Worm (Caenorhabditis elegans) whole organism, mixed stage, embryonic: ENCODE results near the gene fmo-4.

Source experiments
- M03D4.4 ChIP-seq: sonication (generic microtip); optimal IDR thresholded peaks from 2 replicates; lab custom pipeline; 2017; ENCODE audit warnings: mild to moderate bottlenecking, missing genetic modification characterization, missing compliant biosample characterization
- bed-3 ChIP-seq: fragments of 200-800 bp; sonication (Bioruptor generic); optimal IDR thresholded peaks from 3 replicates; lab custom pipeline; 2018; ENCODE audit warnings: mild to moderate bottlenecking, missing genetic modification characterization, moderate library complexity, missing compliant biosample characterization
- blmp-1 ChIP-seq: fragments of 150-350 bp; optimal IDR thresholded peaks from 2 replicates; lab custom pipeline; 2014; ENCODE audit warnings: missing biosample characterization, missing genetic modification characterization
- ceh-39 ChIP-seq: fragments of 150-350 bp; optimal IDR thresholded peaks from 2 replicates; lab custom pipeline; 2014; ENCODE audit warnings: missing biosample characterization, missing genetic modification characterization
- ceh-43 ChIP-seq: fragments of 200-800 bp; sonication (Bioruptor generic); optimal IDR thresholded peaks from 2 replicates; lab custom pipeline; 2018; ENCODE audit warnings: mild to moderate bottlenecking, missing genetic modification characterization, moderate library complexity, missing compliant biosample characterization
- ces-1 ChIP-seq: fragments of 150-350 bp; optimal IDR thresholded peaks from 2 replicates; lab custom pipeline; 2014; ENCODE audit warnings: missing biosample characterization, missing genetic modification reagents, missing genetic modification characterization
- drap-1 ChIP-seq: fragments of 200-800 bp; sonication (Bioruptor generic); optimal IDR thresholded peaks from 3 replicates; lab custom pipeline; 2018; ENCODE audit warnings: mild to moderate bottlenecking, missing genetic modification characterization, missing compliant biosample characterization
- elt-3 ChIP-seq: fragments of 150-350 bp; optimal IDR thresholded peaks from 2 replicates; lab custom pipeline; 2014; ENCODE audit warnings: missing biosample characterization, missing genetic modification characterization
- ham-2 ChIP-seq: fragments of 200-800 bp; sonication (Bioruptor generic); optimal IDR thresholded peaks from 2 replicates; lab custom pipeline; 2018; ENCODE audit warnings: mild to moderate bottlenecking, missing genetic modification characterization, missing compliant biosample characterization
- hlh-1 ChIP-seq: fragments of 150-350 bp; optimal IDR thresholded peaks from 2 replicates; lab custom pipeline; 2014; ENCODE audit warnings: missing biosample characterization, missing genetic modification reagents, missing genetic modification characterization
- lin-13 ChIP-seq: fragments of 150-350 bp; optimal IDR thresholded peaks from 2 replicates; lab custom pipeline; 2014; ENCODE audit warnings: missing biosample characterization, missing genetic modification characterization
- lin-32 ChIP-seq: fragments of 200-800 bp; sonication (Bioruptor generic); optimal IDR thresholded peaks from 2 replicates; lab custom pipeline; 2018; ENCODE audit warnings: mild to moderate bottlenecking, missing genetic modification characterization, missing compliant biosample characterization
- lsy-2 ChIP-seq: fragments of 150-350 bp; optimal IDR thresholded peaks from 2 replicates; lab custom pipeline; 2014; ENCODE audit warnings: missing biosample characterization, missing genetic modification characterization
- mep-1 ChIP-seq: fragments of 150-350 bp; optimal IDR thresholded peaks from 2 replicates; lab custom pipeline; 2017; ENCODE audit warnings: missing biosample characterization, missing genetic modification reagents, missing genetic modification characterization, inconsistent platforms
- mls-2 ChIP-seq: sonication (generic microtip); optimal IDR thresholded peaks from 2 replicates; lab custom pipeline; 2016; ENCODE audit warnings: mild to moderate bottlenecking, missing genetic modification characterization, moderate library complexity, missing compliant biosample characterization
- nhr-2 ChIP-seq: fragments of 150-350 bp; optimal IDR thresholded peaks from 2 replicates; lab custom pipeline; 2014; ENCODE audit warnings: missing biosample characterization, missing genetic modification characterization
- nhr-28 ChIP-seq: fragments of 150-350 bp; optimal IDR thresholded peaks from 2 replicates; lab custom pipeline; 2014; ENCODE audit warnings: missing biosample characterization, missing genetic modification characterization
- nhr-76 ChIP-seq: sonication (generic microtip); optimal IDR thresholded peaks from 2 replicates; lab custom pipeline; 2017; ENCODE audit warnings: missing biosample characterization, missing genetic modification characterization
- pha-4 ChIP-seq: fragments of 150-350 bp; optimal IDR thresholded peaks from 2 replicates; lab custom pipeline; 2018; ENCODE audit warnings: missing biosample characterization, missing genetic modification reagents, missing genetic modification characterization
- sem-2 ChIP-seq: fragments of 200-800 bp; sonication (Bioruptor generic); optimal IDR thresholded peaks from 2 replicates; lab custom pipeline; 2018; ENCODE audit warnings: mild to moderate bottlenecking, missing genetic modification characterization, missing compliant biosample characterization
- snpc-4 ChIP-seq: fragments of 150-350 bp; optimal IDR thresholded peaks from 2 replicates; lab custom pipeline; 2014; ENCODE audit warnings: missing biosample characterization, missing genetic modification characterization
- sptf-1 ChIP-seq: sonication (generic microtip); optimal IDR thresholded peaks from 2 replicates; lab custom pipeline; 2017; ENCODE audit warnings: mild to moderate bottlenecking, missing genetic modification characterization, moderate library complexity, missing compliant biosample characterization
- tbx-8 ChIP-seq: fragments of 200-800 bp; sonication (Bioruptor generic); optimal IDR thresholded peaks from 2 replicates; lab custom pipeline; 2018; ENCODE audit warnings: mild to moderate bottlenecking, missing genetic modification characterization, moderate library complexity, missing compliant biosample characterization
- unc-120 ChIP-seq: sonication (generic microtip); optimal IDR thresholded peaks from 2 replicates; lab custom pipeline; 2017; ENCODE audit warnings: missing genetic modification characterization, missing compliant biosample characterization; ENCODE audit not compliant: poor library complexity, severe bottlenecking
- unc-62 ChIP-seq: fragments of 150-350 bp; optimal IDR thresholded peaks from 2 replicates; lab custom pipeline; 2014; ENCODE audit warnings: missing biosample characterization, missing genetic modification reagents, missing genetic modification characterization
- zip-8 ChIP-seq: fragments of 150-350 bp; optimal IDR thresholded peaks from 2 replicates; lab custom pipeline; 2014; ENCODE audit warnings: missing biosample characterization, missing genetic modification characterization
- ztf-11 ChIP-seq: fragments of 150-350 bp; optimal IDR thresholded peaks from 2 replicates; lab custom pipeline; 2014; ENCODE audit warnings: missing biosample characterization, missing genetic modification characterization

Gene fmo-4

DNA sequence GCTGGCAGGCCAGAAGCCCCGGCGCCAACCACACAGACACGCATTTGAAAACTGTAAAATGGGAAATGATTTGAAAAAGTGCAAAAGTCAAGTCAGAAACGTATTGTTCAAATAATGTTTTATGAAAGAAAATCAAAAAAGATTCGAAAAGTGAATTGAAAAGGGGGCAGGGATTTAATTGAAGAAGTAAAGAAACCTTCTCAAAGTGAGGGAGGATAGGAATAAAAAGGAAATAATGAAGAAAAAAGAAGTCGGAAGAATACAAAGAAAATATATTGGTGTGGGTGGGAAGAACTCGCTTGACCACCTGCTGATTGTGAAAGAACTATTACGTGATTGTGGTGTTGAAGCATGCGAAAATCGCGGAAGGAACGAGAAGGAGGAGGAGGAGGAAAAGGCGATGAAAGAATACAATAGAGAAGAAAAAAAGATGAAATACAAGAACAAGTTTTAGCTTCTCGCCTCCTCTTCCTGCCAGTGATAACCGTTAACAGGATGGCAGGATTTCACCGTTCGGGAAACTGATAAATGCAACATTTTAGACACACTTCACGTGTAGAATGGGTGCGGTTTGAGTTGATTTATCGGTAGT, at the start of gene fmo-4:
Gene fmo-4 (minus strand): TSS at position 51 of the 592 bp plus-strand sequence.
- no peak for TF ChIP-seq bed-3 (GFP tag; lab: Kevin White, UChicago)
- TF ChIP-seq sem-2 (GFP tag; lab: Kevin White, UChicago): no peak
- TF ChIP-seq lin-13 (tag; lab: Kevin White, UChicago): no peak
- TF ChIP-seq nhr-2 (tag; lab: Kevin White, UChicago): no peak

DNA sequence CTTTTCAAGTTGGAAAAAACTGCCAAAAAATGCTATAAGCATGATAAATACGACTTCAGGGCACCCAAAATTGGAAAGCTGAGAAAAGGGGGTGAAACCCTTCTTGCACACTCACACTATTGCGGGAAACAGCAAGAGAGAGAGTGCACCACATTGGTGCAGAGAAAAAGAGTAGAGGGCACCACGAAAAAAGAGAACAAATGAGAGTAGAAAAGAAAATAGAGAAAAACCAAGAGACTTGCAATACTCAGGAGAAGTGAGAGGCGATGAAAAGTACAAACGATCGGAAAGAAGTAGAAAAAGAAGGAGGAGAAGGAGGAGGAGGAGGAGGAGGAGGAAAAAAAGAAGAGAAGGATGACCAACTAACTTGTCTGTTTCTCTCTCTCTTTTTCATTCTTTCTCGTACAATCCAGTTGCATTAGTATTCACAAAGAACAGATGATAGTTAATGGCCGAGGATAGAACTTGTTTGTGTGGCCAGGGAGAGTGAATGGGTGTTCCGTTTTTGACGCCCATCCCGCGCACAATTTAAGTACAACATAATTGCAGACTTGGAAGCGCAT, 48.8 kb upstream of the fmo-4 start:
- TF ChIP-seq ceh-43 (GFP tag; lab: Kevin White, UChicago) (peak; percentile 28), mls-2 (tag; lab: Kevin White, UChicago) (peak; percentile 42), ces-1 (GFP tag; lab: Kevin White, UChicago) (peak; percentile 82), pha-4 (tag; lab: Kevin White, UChicago) (no peak), hlh-1 (tag; lab: Kevin White, UChicago) (no peak), M03D4.4 (peak; percentile 40), tbx-8 (GFP tag; lab: Kevin White, UChicago) (no peak), ham-2 (GFP tag; lab: Kevin White, UChicago) (no peak), mep-1 (tag; lab: Kevin White, UChicago) (peak; percentile 69), bed-3 (GFP tag; lab: Kevin White, UChicago) (no peak), unc-120 (tag; lab: Kevin White, UChicago) (peak; percentile 42), lsy-2 (tag; lab: Kevin White, UChicago) (peak; percentile 33), lin-32 (GFP tag; lab: Kevin White, UChicago) (no peak), unc-62 (peak; percentile 73)

DNA sequence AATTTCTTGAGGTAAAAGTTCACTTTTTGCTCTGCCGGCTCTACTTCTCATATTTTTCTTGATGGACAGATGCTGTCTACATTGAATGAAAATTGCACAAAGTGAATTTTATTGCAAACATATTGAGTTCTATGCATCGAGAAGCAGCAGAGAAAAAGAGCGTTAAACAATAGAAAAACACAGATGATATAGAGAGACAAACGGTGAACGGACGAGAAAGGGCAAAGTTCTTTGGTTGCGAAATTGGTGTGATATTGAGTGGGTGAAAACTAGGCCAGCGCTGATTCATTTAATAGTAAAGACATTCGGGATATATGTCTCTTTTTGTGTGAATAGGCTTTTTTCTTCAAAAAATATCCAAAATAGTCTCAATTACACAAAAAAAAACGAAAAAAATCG, 47.9 kb upstream of the fmo-4 start:
- TF ChIP-seq tbx-8 (GFP tag; lab: Kevin White, UChicago) (no peak), ceh-39 (tag; lab: Kevin White, UChicago) (no peak), sptf-1 (tag; lab: Kevin White, UChicago) (no peak), mep-1 (tag; lab: Kevin White, UChicago) (no peak)

DNA sequence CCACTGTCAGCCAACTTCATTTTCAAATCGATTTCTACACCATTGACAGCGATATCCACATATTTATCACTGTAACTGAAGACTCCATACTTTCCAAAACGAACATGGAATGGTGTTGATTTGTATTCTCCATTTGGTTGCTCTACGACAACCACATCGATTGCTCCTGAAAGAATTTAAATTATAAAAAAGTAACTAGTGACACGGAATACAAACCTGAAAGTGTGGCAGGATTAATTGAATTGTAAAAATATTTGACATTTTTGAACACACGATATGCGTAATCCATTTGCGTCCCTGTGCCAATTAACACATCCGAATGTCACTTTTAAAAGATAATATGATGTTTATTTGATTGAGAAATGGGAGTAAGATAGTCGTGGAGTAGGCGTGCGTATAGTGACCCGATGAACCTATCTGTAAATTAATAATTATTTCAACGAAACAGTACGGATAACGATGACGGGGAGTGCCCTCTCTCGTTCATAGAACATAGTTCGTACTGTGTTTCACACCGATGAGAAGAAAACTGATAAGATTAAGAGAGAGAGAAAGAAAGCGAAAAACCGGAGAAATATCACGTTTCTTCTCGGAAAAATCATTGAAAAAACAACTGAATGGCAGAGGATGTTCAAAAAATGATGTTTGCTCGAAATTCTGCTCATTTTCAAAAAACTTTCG, 47.4 kb upstream of the fmo-4 start, which contains the start of gene lpin-1:
Gene lpin-1 (minus strand): TSS at position 417 of the 681 bp plus-strand sequence.
- TF ChIP-seq drap-1 (GFP tag; lab: Kevin White, UChicago) (no peak), hlh-1 (tag; lab: Kevin White, UChicago) (no peak), unc-62 (no peak), sptf-1 (tag; lab: Kevin White, UChicago) (no peak), lin-13 (tag; lab: Kevin White, UChicago) (no peak), pha-4 (tag; lab: Kevin White, UChicago) (no peak), sem-2 (GFP tag; lab: Kevin White, UChicago) (no peak), mep-1 (tag; lab: Kevin White, UChicago) (no peak), tbx-8 (GFP tag; lab: Kevin White, UChicago) (no peak), unc-120 (tag; lab: Kevin White, UChicago) (no peak), nhr-28 (tag; lab: Kevin White, UChicago) (no peak), nhr-76 (tag; lab: Kevin White, UChicago) (no peak), ceh-39 (tag; lab: Kevin White, UChicago) (no peak), ces-1 (GFP tag; lab: Kevin White, UChicago) (no peak)
- TF ChIP-seq, all 35 proteins: peak for 0

DNA sequence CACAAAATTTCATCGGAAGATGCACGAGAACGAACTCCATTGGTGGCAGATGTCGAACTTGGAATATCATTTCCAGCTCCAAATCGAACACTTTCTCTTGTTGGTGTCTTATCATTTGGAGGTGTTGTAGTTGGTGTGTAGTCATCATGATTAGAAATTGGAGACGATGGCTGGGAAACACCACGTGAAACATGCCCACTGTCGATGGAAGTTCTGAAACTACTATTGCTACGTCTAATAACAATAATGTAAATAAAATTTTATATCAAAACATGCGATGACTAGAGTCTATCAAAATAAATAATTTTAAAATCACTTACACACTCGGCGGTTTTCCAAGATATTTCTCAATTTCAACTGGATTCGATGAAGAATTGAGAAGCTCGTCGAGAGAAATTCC, 45.8 kb upstream of the fmo-4 start:
- no peak for TF ChIP-seq zip-8
- TF ChIP-seq snpc-4 (tag; lab: Kevin White, UChicago): no peak
- TF ChIP-seq hlh-1 (tag; lab: Kevin White, UChicago): no peak
- no peak for TF ChIP-seq ces-1 (GFP tag; lab: Kevin White, UChicago)
- TF ChIP-seq lin-32 (GFP tag; lab: Kevin White, UChicago): no peak
- no peak for TF ChIP-seq mls-2 (tag; lab: Kevin White, UChicago)
- no peak for TF ChIP-seq blmp-1 (tag; lab: Kevin White, UChicago)
- TF ChIP-seq ztf-11 (tag; lab: Kevin White, UChicago): no peak
- TF ChIP-seq mep-1 (tag; lab: Kevin White, UChicago): no peak
- TF ChIP-seq pha-4 (tag; lab: Kevin White, UChicago): no peak
- no peak for TF ChIP-seq elt-3
- TF ChIP-seq lin-13 (tag; lab: Kevin White, UChicago): no peak
